Worm (Caenorhabditis elegans): Measurements from ENCODE around the gene F54D8.6.

DNA sequence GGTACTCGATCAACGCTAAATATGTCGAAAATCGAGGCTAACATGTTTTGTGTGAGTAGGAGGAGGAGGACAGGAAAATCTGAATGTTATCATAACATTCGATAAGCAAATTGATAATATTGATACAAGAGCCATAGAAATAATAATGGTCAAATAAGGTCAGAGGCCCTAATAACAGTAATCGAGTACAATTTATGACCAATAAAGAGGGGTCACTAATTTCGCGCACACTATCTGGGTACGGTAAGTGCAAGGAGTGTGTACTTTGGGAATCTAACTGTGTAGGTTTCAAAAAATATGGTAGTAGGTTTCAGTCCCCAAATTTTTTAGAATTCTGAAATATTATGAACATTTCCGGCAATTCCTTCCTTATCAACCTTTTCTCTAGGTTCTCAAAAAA is 40.7 kb downstream of the F54D8.6 start:
- no peak for TF ChIP-seq ets-4 (GFP tag; optimal IDR thresholded peaks at IDR 0.05)
- no peak for TF ChIP-seq somi-1 (GFP tag; optimal IDR thresholded peaks at IDR 0.05)
- TF ChIP-seq unc-62 (GFP tag; optimal IDR thresholded peaks at IDR 0.05) = no peak
- TF ChIP-seq ceh-79 (tag; optimal IDR thresholded peaks at IDR 0.05) = no peak
- no peak for TF ChIP-seq tbx-9 (tag; optimal IDR thresholded peaks at IDR 0.05; ENCODE audit: borderline replicate concordance)
- TF ChIP-seq efl-1 (GFP tag; optimal IDR thresholded peaks at IDR 0.05) = no peak
- no peak for TF ChIP-seq nhr-80 (tag; optimal IDR thresholded peaks at IDR 0.05)
- TF ChIP-seq pha-4 (tag; optimal IDR thresholded peaks at IDR 0.05) = no peak
- TF ChIP-seq ztf-26 (tag; optimal IDR thresholded peaks at IDR 0.05) = no peak
- no peak for TF ChIP-seq sdz-38 (tag; optimal IDR thresholded peaks at IDR 0.05)
- no peak for TF ChIP-seq die-1 (tag; optimal IDR thresholded peaks at IDR 0.05)
